Fruit fly (Drosophila melanogaster) whole organism, embryonic: Measurements from ENCODE around the gene Ent3.

ENCODE experiments used
- Ada2b ChIP-seq: fragments of 200-800 bp; sonication (Bioruptor generic); IDR thresholded peaks from 2 replicates; pipeline ENCODE4 v1.3.6; 2022; ENCODE audit warnings: missing biosample characterization, missing genetic modification characterization
- BtbVII ChIP-seq: fragments of 200-800 bp; sonication (Bioruptor generic); optimal IDR thresholded peaks from 3 replicates; lab custom pipeline; 2017; ENCODE audit warnings: missing biosample characterization, mild to moderate bottlenecking, missing genetic modification characterization
- CG10462 ChIP-seq: fragments of 200-800 bp; sonication (Bioruptor generic); optimal IDR thresholded peaks from 2 replicates; lab custom pipeline; 2016; ENCODE audit warnings: missing biosample characterization, missing genetic modification characterization
- CG10654 ChIP-seq: fragments of 200-800 bp; sonication (Bioruptor generic); optimal IDR thresholded peaks from 2 replicates; lab custom pipeline; 2016; ENCODE audit warnings: missing biosample characterization, missing genetic modification characterization
- CG11398 ChIP-seq: fragments of 200-800 bp; sonication (Bioruptor generic); optimal IDR thresholded peaks from 2 replicates; lab custom pipeline; 2016; ENCODE audit warnings: missing biosample characterization, missing genetic modification characterization
- CG1233 ChIP-seq: fragments of 200-800 bp; sonication (Bioruptor generic); optimal IDR thresholded peaks from 4 replicates; lab custom pipeline; 2018; ENCODE audit warnings: missing biosample characterization, mild to moderate bottlenecking, missing genetic modification characterization
- CG12659 ChIP-seq: fragments of 200-800 bp; sonication (Bioruptor generic); optimal IDR thresholded peaks from 3 replicates; lab custom pipeline; 2017; ENCODE audit warnings: mild to moderate bottlenecking, missing biosample characterization, missing genetic modification reagents, missing genetic modification characterization
- CG13775 ChIP-seq: fragments of 200-800 bp; sonication (Bioruptor generic); optimal IDR thresholded peaks from 3 replicates; lab custom pipeline; 2017; ENCODE audit warnings: missing biosample characterization, mild to moderate bottlenecking, missing genetic modification characterization
- CG14710 ChIP-seq: fragments of 200-800 bp; sonication (Bioruptor generic); optimal IDR thresholded peaks from 3 replicates; lab custom pipeline; 2019; ENCODE audit warnings: missing biosample characterization, mild to moderate bottlenecking, missing genetic modification characterization, moderate library complexity
- CG14965 ChIP-seq: fragments of 200-800 bp; sonication (Bioruptor generic); optimal IDR thresholded peaks from 2 replicates; lab custom pipeline; 2016; ENCODE audit warnings: missing biosample characterization, missing genetic modification characterization, borderline replicate concordance
- CG16779 ChIP-seq: fragments of 200-800 bp; sonication (Bioruptor generic); IDR thresholded peaks from 2 replicates; pipeline ENCODE4 v1.3.6; 2022; ENCODE audit warnings: missing biosample characterization, missing genetic modification characterization
- CG17361 ChIP-seq: fragments of 200-800 bp; sonication (Bioruptor generic); IDR thresholded peaks from 3 replicates; pipeline ENCODE4 v1.3.6; 2022; ENCODE audit warnings: missing biosample characterization, missing genetic modification characterization
- CG2199 ChIP-seq: fragments of 200-800 bp; sonication (Bioruptor generic); IDR thresholded peaks from 3 replicates; pipeline ENCODE4 v1.3.6; 2022; ENCODE audit warnings: missing biosample characterization, missing genetic modification characterization
- CG31441 ChIP-seq: fragments of 200-800 bp; sonication (Bioruptor generic); IDR thresholded peaks from 2 replicates; pipeline ENCODE4 v1.3.6; 2022; ENCODE audit warnings: missing biosample characterization, missing genetic modification characterization
- CG32532 ChIP-seq: fragments of 200-800 bp; sonication (Bioruptor generic); IDR thresholded peaks from 2 replicates; pipeline ENCODE4 v1.3.6; 2022; ENCODE audit warnings: missing biosample characterization, missing genetic modification characterization
- CG3847 ChIP-seq: fragments of 200-800 bp; sonication (Bioruptor generic); IDR thresholded peaks from 2 replicates; pipeline ENCODE4 v1.3.6; 2022; ENCODE audit warnings: missing biosample characterization, missing genetic modification characterization
- CG7372 ChIP-seq: fragments of 200-800 bp; sonication (Bioruptor generic); IDR thresholded peaks from 2 replicates; pipeline ENCODE4 v1.3.6; 2022; ENCODE audit warnings: missing biosample characterization, missing genetic modification characterization
- CG7963 ChIP-seq: fragments of 200-800 bp; sonication (Bioruptor generic); IDR thresholded peaks from 3 replicates; pipeline ENCODE4 v1.3.6; 2022; ENCODE audit warnings: missing biosample characterization, missing genetic modification characterization; ENCODE audit not compliant: partially characterized antibody
- CG9727 ChIP-seq: fragments of 200-800 bp; sonication (Bioruptor generic); optimal IDR thresholded peaks from 3 replicates; lab custom pipeline; 2017; ENCODE audit warnings: missing biosample characterization, mild to moderate bottlenecking, missing genetic modification characterization
- CrebB ChIP-seq: fragments of 200-800 bp; sonication (Bioruptor generic); optimal IDR thresholded peaks from 3 replicates; lab custom pipeline; 2018; ENCODE audit warnings: missing biosample characterization, mild to moderate bottlenecking, missing genetic modification characterization
- Doc3 ChIP-seq: fragments of 200-800 bp; sonication (Bioruptor generic); IDR thresholded peaks from 3 replicates; pipeline ENCODE4 v1.3.6; 2022; ENCODE audit warnings: missing biosample characterization, missing genetic modification characterization; ENCODE audit not compliant: partially characterized antibody
- E2f2 ChIP-seq: fragments of 200-800 bp; sonication (Bioruptor generic); IDR thresholded peaks from 2 replicates; pipeline ENCODE4 v1.3.6; 2022; ENCODE audit warnings: missing biosample characterization, missing genetic modification characterization
- GATAe ChIP-seq: fragments of 200-800 bp; sonication (Bioruptor generic); conservative IDR thresholded peaks from 2 replicates; pipeline ENCODE4 v1.3.6; 2022; ENCODE audit warnings: missing biosample characterization, missing genetic modification characterization
- HLH3B ChIP-seq: fragments of 200-800 bp; sonication (Bioruptor generic); IDR thresholded peaks from 2 replicates; pipeline ENCODE4 v1.3.6; 2022; ENCODE audit warnings: missing biosample characterization, missing genetic modification characterization
- HLH4C ChIP-seq: fragments of 200-800 bp; sonication (Bioruptor generic); IDR thresholded peaks from 3 replicates; pipeline ENCODE4 v1.3.6; 2022; ENCODE audit warnings: missing biosample characterization, missing genetic modification characterization; ENCODE audit not compliant: partially characterized antibody
- NFAT ChIP-seq: fragments of 200-800 bp; sonication (Bioruptor generic); IDR thresholded peaks from 2 replicates; pipeline ENCODE4 v1.3.6; 2022; ENCODE audit warnings: missing biosample characterization, missing genetic modification characterization
- Trl ChIP-seq, 3 experiments: fragments of >200 bp in 2 of 3; fragments of 200-800 bp in 1 of 3; sonication (Bioruptor generic) in 1 of 3; optimal IDR thresholded peaks; 2 replicates in 1 of 3; 3 replicates in 2 of 3; lab custom pipeline; 2016 to 2017; ENCODE audit warnings: missing biosample characterization in 1 of 3, missing genetic modification characterization in 1 of 3
- chm ChIP-seq: fragments of 200-800 bp; sonication (Bioruptor generic); IDR thresholded peaks from 2 replicates; pipeline ENCODE4 v1.3.6; 2022; ENCODE audit warnings: missing biosample characterization, missing genetic modification characterization
- croc ChIP-seq: fragments of 200-800 bp; sonication (Bioruptor generic); conservative IDR thresholded peaks from 3 replicates; pipeline ENCODE4 v1.3.6; 2022; ENCODE audit warnings: missing biosample characterization, missing genetic modification characterization
- crp ChIP-seq, 2 experiments: fragments of 200-800 bp; sonication (Bioruptor generic); optimal IDR thresholded peaks; 2 replicates in 1 of 2; 3 replicates in 1 of 2; lab custom pipeline; 2017; ENCODE audit warnings: missing biosample characterization in 2 of 2, missing genetic modification characterization in 2 of 2, mild to moderate bottlenecking in 1 of 2, moderate library complexity in 1 of 2
- cwo ChIP-seq: fragments of 200-800 bp; sonication (Bioruptor generic); optimal IDR thresholded peaks from 3 replicates; lab custom pipeline; 2017; ENCODE audit warnings: missing biosample characterization, missing genetic modification characterization, mild to moderate bottlenecking, moderate library complexity, missing genetic modification reagents
- ewg ChIP-seq: fragments of 200-800 bp; sonication (Bioruptor generic); optimal IDR thresholded peaks from 3 replicates; lab custom pipeline; 2017; ENCODE audit warnings: mild to moderate bottlenecking, missing biosample characterization, missing genetic modification reagents, missing genetic modification characterization
- gcm ChIP-seq: fragments of 200-800 bp; sonication (Bioruptor generic); optimal IDR thresholded peaks from 2 replicates; lab custom pipeline; 2019; ENCODE audit warnings: missing biosample characterization, mild to moderate bottlenecking, missing genetic modification characterization, moderate library complexity
- gro ChIP-seq: fragments of 200-800 bp; sonication (Bioruptor generic); optimal IDR thresholded peaks from 2 replicates; lab custom pipeline; 2016; ENCODE audit warnings: missing biosample characterization, missing genetic modification characterization
- inv ChIP-seq: fragments of 200-800 bp; sonication (Bioruptor generic); IDR thresholded peaks from 2 replicates; pipeline ENCODE4 v1.3.6; 2022; ENCODE audit warnings: missing biosample characterization, missing genetic modification characterization; ENCODE audit not compliant: partially characterized antibody
- lab ChIP-seq: fragments of 200-800 bp; sonication (Bioruptor generic); optimal IDR thresholded peaks from 3 replicates; lab custom pipeline; 2017; ENCODE audit warnings: missing biosample characterization, missing genetic modification characterization, mild to moderate bottlenecking, moderate library complexity, missing genetic modification reagents
- nom ChIP-seq: fragments of 200-800 bp; sonication (Bioruptor generic); optimal IDR thresholded peaks from 2 replicates; lab custom pipeline; 2017; ENCODE audit warnings: missing biosample characterization, missing genetic modification characterization, mild to moderate bottlenecking, moderate library complexity, missing genetic modification reagents
- oc ChIP-seq: fragments of 200-800 bp; sonication (Bioruptor generic); optimal IDR thresholded peaks from 2 replicates; lab custom pipeline; 2018; ENCODE audit warnings: missing biosample characterization, mild to moderate bottlenecking, missing genetic modification characterization, moderate library complexity
- onecut ChIP-seq: fragments of 200-800 bp; sonication (Bioruptor generic); IDR thresholded peaks from 2 replicates; pipeline ENCODE4 v1.3.6; 2022; ENCODE audit warnings: missing biosample characterization, missing genetic modification characterization
- scrt ChIP-seq: fragments of 200-800 bp; sonication (Bioruptor generic); optimal IDR thresholded peaks from 2 replicates; lab custom pipeline; 2018; ENCODE audit warnings: missing biosample characterization, mild to moderate bottlenecking, missing genetic modification characterization, moderate library complexity
- sd ChIP-seq: fragments of 200-800 bp; sonication (Bioruptor generic); optimal IDR thresholded peaks from 3 replicates; lab custom pipeline; 2018; ENCODE audit warnings: missing biosample characterization, mild to moderate bottlenecking, missing genetic modification characterization, moderate library complexity
- ssp ChIP-seq: fragments of 200-800 bp; sonication (Bioruptor generic); IDR thresholded peaks from 2 replicates; pipeline ENCODE4 v1.3.6; 2022; ENCODE audit warnings: missing biosample characterization, missing genetic modification characterization
- unc-4 ChIP-seq: fragments of 200-800 bp; sonication (Bioruptor generic); IDR thresholded peaks from 2 replicates; pipeline ENCODE4 v1.3.6; 2022; ENCODE audit warnings: missing biosample characterization, missing genetic modification characterization; ENCODE audit not compliant: partially characterized antibody
- vvl ChIP-seq: fragments of 200-800 bp; sonication (Bioruptor generic); IDR thresholded peaks from 2 replicates; pipeline ENCODE4 v1.3.6; 2022; ENCODE audit warnings: missing biosample characterization, missing genetic modification characterization
- yki ChIP-seq: fragments of >200 bp; optimal IDR thresholded peaks from 3 replicates; lab custom pipeline; 2018
- zen ChIP-seq: fragments of 200-800 bp; sonication (Bioruptor generic); optimal IDR thresholded peaks from 3 replicates; lab custom pipeline; 2018; ENCODE audit warnings: missing biosample characterization, mild to moderate bottlenecking, missing genetic modification characterization, moderate library complexity

Ent3 gene

DNA sequence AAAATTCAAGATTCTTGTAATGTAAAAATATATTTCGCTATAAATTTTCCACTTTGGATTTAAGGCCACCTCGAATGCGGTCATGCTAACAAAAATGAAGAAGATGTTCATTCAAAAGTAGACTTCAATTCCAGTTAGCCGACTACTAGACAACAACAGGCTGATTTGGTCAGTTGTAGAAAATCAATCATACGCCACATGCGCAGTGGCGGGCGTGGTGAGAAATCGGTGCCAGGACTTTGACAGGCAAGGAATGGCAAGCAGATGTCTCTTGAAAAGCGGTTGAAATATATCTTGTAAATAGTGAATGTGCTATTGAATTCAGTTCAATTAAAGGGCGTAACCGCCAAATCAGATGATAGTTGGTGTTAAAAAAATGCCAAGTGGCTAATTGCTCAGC lies at the start of gene Ent3:
Ent3 (plus strand) TSS at position 224 of the 400 bp plus-strand sequence.
- TF ChIP-seq ewg (GFP tag; lab: Kevin White, UChicago) (peak; percentile 71), onecut (GFP tag; lab: Robert Waterston, UW) (peak; percentile 93), sd (tag; lab: Kevin White, UChicago) (no peak), CG3847 (no peak), CG13775 (GFP tag; lab: Kevin White, UChicago) (no peak), scrt (GFP tag; lab: Kevin White, UChicago) (peak; percentile 59), CG14710 (tag; lab: Kevin White, UChicago) (no peak)

DNA sequence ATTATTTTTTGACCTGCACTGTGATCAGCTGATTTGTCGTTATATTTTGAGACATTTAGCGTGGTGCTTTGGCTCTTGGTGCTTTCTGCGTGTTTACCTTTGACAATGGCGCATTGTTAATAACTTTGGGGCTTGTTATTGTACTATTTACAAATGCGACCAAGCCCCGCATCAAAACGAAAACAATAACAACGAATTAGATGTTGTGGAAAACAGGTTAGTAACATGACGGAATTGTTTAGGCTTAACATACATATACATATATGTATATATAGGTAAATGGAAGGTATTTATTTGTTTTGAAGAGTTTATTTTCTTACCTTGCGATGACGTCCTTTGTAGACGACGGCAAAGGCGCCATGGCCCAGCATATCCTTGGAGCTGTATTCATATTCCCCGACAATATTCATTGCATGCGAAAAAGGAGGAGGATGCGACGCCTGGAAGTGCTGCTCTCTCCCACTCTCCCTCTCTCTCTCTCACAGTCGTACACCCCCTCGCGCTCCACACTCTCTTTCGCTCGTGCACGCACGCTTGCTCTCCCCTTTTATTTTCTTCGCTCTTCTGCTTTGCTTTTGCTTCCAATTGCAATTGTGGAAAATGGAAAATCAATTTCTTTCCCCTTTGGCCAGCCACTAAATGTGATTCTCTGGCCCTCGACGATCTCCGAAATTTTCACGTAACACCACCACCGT lies 49.3 kb upstream of the Ent3 start:
- TF ChIP-seq ssp (no peak), CG12659 (GFP tag; lab: Kevin White, UChicago) (peak; percentile 4), CG1233 (GFP tag; lab: Kevin White, UChicago) (no peak), inv (GFP tag; lab: Robert Waterston, UW) (no peak), CrebB (peak; percentile 29), chm (GFP tag; lab: Robert Waterston, UW) (peak; percentile 75), BtbVII (no peak), NFAT (GFP tag; lab: Robert Waterston, UW) (0 out of 2 replicates have a peak, but pooled peaks have one; percentile 16), cwo (GFP tag; lab: Kevin White, UChicago) (no peak), croc (GFP tag; lab: Robert Waterston, UW) (no peak), lab (GFP tag; lab: Kevin White, UChicago) (no peak), CG10654 (GFP tag; lab: Kevin White, UChicago) (no peak), CG10462 (GFP tag; lab: Kevin White, UChicago) (no peak), CG7963 (GFP tag; lab: Robert Waterston, UW) (0 out of 3 replicates have a peak, but pooled peaks have one; percentile 28), GATAe (no peak), Ada2b (GFP tag; lab: Robert Waterston, UW) (no peak), CG14965 (no peak), Doc3 (GFP tag; lab: Robert Waterston, UW) (peak; percentile 22; the same call in 1 of the 3 replicates), CG32532 (GFP tag; lab: Robert Waterston, UW) (peak; percentile 15; the same call in 1 of the 2 replicates), CG16779 (GFP tag; lab: Robert Waterston, UW) (0 out of 2 replicates have a peak, but pooled peaks have one; percentile 48), yki (lab: Kevin White, UChicago) (peak; percentile 90), CG7372 (GFP tag; lab: Robert Waterston, UW) (0 out of 2 replicates have a peak, but pooled peaks have one; percentile 27), CG2199 (GFP tag; lab: Robert Waterston, UW) (peak; percentile 76), CG31441 (GFP tag; lab: Robert Waterston, UW) (0 out of 2 replicates have a peak, but pooled peaks have one; percentile 7), CG9727 (peak; percentile 45), CG17361 (GFP tag; lab: Robert Waterston, UW) (0 out of 3 replicates have a peak, but pooled peaks have one; percentile 47), unc-4 (GFP tag; lab: Robert Waterston, UW) (0 out of 2 replicates have a peak, but pooled peaks have one; percentile 27), nom (GFP tag; lab: Kevin White, UChicago) (peak; percentile 52), HLH3B (GFP tag; lab: Robert Waterston, UW) (no peak), zen (tag; lab: Kevin White, UChicago) (no peak), CG11398 (GFP tag; lab: Kevin White, UChicago) (no peak), gro (GFP tag; lab: Kevin White, UChicago) (no peak), Trl (optimal IDR thresholded peaks at IDR 0.05; lab: Kevin White, UChicago) (peak; percentile 95 to 97), Trl (GFP tag; optimal IDR thresholded peaks at IDR 0.05; lab: Kevin White, UChicago) (no peak), E2f2 (GFP tag; lab: Robert Waterston, UW) (no peak), gcm (no peak), oc (tag; lab: Kevin White, UChicago) (peak; percentile 40), HLH4C (GFP tag; lab: Robert Waterston, UW) (no peak), vvl (GFP tag; lab: Robert Waterston, UW) (peak; percentile 25; the same call in 1 of the 2 replicates), crp (GFP tag; optimal IDR thresholded peaks at IDR 0.05; lab: Kevin White, UChicago) (peak in 1 of 2 experiments; percentile 61)
